Fruit fly (Drosophila melanogaster) whole organism, embryonic: ENCODE measurements around the gene Rbp1-like.

Experiments used
- BtbVII ChIP-seq: fragments of 200-800 bp; sonication (Bioruptor generic); optimal IDR thresholded peaks from 3 replicates; lab custom pipeline; 2017; ENCODE audit warnings: missing biosample characterization, mild to moderate bottlenecking, missing genetic modification characterization
- CG10147 ChIP-seq: fragments of 200-800 bp; sonication (Bioruptor generic); optimal IDR thresholded peaks from 2 replicates; lab custom pipeline; 2019; ENCODE audit warnings: missing biosample characterization, mild to moderate bottlenecking, missing genetic modification characterization, moderate library complexity
- CG12769 ChIP-seq: fragments of 200-800 bp; sonication (Bioruptor generic); optimal IDR thresholded peaks from 2 replicates; lab custom pipeline; 2019; ENCODE audit warnings: missing biosample characterization, mild to moderate bottlenecking, missing genetic modification characterization, moderate library complexity
- CG14050 ChIP-seq: fragments of 200-800 bp; sonication (Bioruptor generic); IDR thresholded peaks from 3 replicates; pipeline ENCODE4 v1.3.6; 2022; ENCODE audit warnings: missing biosample characterization, missing genetic modification characterization
- CG17385 ChIP-seq: fragments of 200-800 bp; sonication (Bioruptor generic); optimal IDR thresholded peaks from 3 replicates; lab custom pipeline; 2018; ENCODE audit warnings: missing biosample characterization, mild to moderate bottlenecking, missing genetic modification characterization
- CG17568 ChIP-seq: fragments of 200-800 bp; sonication (Bioruptor generic); optimal IDR thresholded peaks from 2 replicates; lab custom pipeline; 2018; ENCODE audit warnings: missing biosample characterization, mild to moderate bottlenecking, missing genetic modification characterization, moderate library complexity
- CG18599 ChIP-seq: fragments of 200-800 bp; sonication (Bioruptor generic); optimal IDR thresholded peaks from 3 replicates; lab custom pipeline; 2017; ENCODE audit warnings: missing biosample characterization, missing genetic modification characterization, mild to moderate bottlenecking, moderate library complexity, missing genetic modification reagents
- CG2875 ChIP-seq: fragments of 200-800 bp; sonication (Bioruptor generic); optimal IDR thresholded peaks from 2 replicates; lab custom pipeline; 2017; ENCODE audit warnings: missing biosample characterization, mild to moderate bottlenecking, missing genetic modification characterization, missing genetic modification reagents
- CG32532 ChIP-seq: fragments of 200-800 bp; sonication (Bioruptor generic); IDR thresholded peaks from 2 replicates; pipeline ENCODE4 v1.3.6; 2022; ENCODE audit warnings: missing biosample characterization, missing genetic modification characterization
- CG32767 ChIP-seq: fragments of 200-800 bp; sonication (Bioruptor generic); IDR thresholded peaks from 2 replicates; pipeline ENCODE4 v1.3.6; 2022; ENCODE audit warnings: missing biosample characterization, missing genetic modification characterization
- CG34224 ChIP-seq: fragments of 200-800 bp; sonication (Bioruptor generic); IDR thresholded peaks from 3 replicates; pipeline ENCODE4 v1.3.6; 2022; ENCODE audit warnings: missing biosample characterization, missing genetic modification characterization; ENCODE audit not compliant: partially characterized antibody
- CG34376 ChIP-seq: fragments of 200-800 bp; sonication (Bioruptor generic); optimal IDR thresholded peaks from 2 replicates; lab custom pipeline; 2018; ENCODE audit warnings: missing biosample characterization, mild to moderate bottlenecking, missing genetic modification characterization
- CG4360 ChIP-seq: fragments of 200-800 bp; sonication (Bioruptor generic); IDR thresholded peaks from 2 replicates; pipeline ENCODE4 v1.3.6; 2022; ENCODE audit warnings: missing biosample characterization, missing genetic modification characterization
- CG5180 ChIP-seq: fragments of 200-800 bp; sonication (Bioruptor generic); optimal IDR thresholded peaks from 3 replicates; lab custom pipeline; 2017; ENCODE audit warnings: missing biosample characterization, missing genetic modification characterization, mild to moderate bottlenecking, moderate library complexity, missing genetic modification reagents
- CG9797 ChIP-seq: fragments of 200-800 bp; sonication (Bioruptor generic); optimal IDR thresholded peaks from 3 replicates; lab custom pipeline; 2018; ENCODE audit warnings: missing biosample characterization, mild to moderate bottlenecking, missing genetic modification characterization
- CHES-1-like ChIP-seq: fragments of 200-800 bp; sonication (Bioruptor generic); optimal IDR thresholded peaks from 2 replicates; lab custom pipeline; 2016; ENCODE audit warnings: missing biosample characterization, missing genetic modification characterization
- Camta ChIP-seq: fragments of 200-800 bp; sonication (Bioruptor generic); optimal IDR thresholded peaks from 2 replicates; lab custom pipeline; 2016; ENCODE audit warnings: missing biosample characterization, missing genetic modification characterization
- Dek ChIP-seq: fragments of 200-800 bp; sonication (Bioruptor generic); optimal IDR thresholded peaks from 3 replicates; lab custom pipeline; 2019; ENCODE audit warnings: missing biosample characterization, mild to moderate bottlenecking, missing genetic modification characterization, moderate library complexity
- Elba2 ChIP-seq: fragments of 200-800 bp; sonication (Bioruptor generic); optimal IDR thresholded peaks from 3 replicates; lab custom pipeline; 2016; ENCODE audit warnings: missing biosample characterization, missing genetic modification characterization
- Fer2 ChIP-seq: fragments of 200-800 bp; sonication (Bioruptor generic); optimal IDR thresholded peaks from 2 replicates; lab custom pipeline; 2018; ENCODE audit warnings: missing biosample characterization, mild to moderate bottlenecking, missing genetic modification characterization, moderate library complexity
- H2.0 ChIP-seq: fragments of 200-800 bp; sonication (Bioruptor generic); IDR thresholded peaks from 2 replicates; pipeline ENCODE4 v1.3.6; 2022; ENCODE audit warnings: missing biosample characterization, missing genetic modification characterization
- Hey ChIP-seq: fragments of 200-800 bp; sonication (Bioruptor generic); optimal IDR thresholded peaks from 3 replicates; lab custom pipeline; 2018; ENCODE audit warnings: missing biosample characterization, mild to moderate bottlenecking, missing genetic modification characterization
- Kr ChIP-seq: fragments of 200-800 bp; sonication (Bioruptor generic); optimal IDR thresholded peaks from 2 replicates; lab custom pipeline; 2017; ENCODE audit warnings: missing biosample characterization, mild to moderate bottlenecking, missing genetic modification characterization
- Lpt ChIP-seq: fragments of >200 bp; optimal IDR thresholded peaks from 2 replicates; lab custom pipeline; 2018; ENCODE audit warnings: missing biosample characterization, missing genetic modification characterization
- Meics ChIP-seq: fragments of 200-800 bp; sonication (Bioruptor generic); optimal IDR thresholded peaks from 2 replicates; lab custom pipeline; 2017; ENCODE audit warnings: missing biosample characterization, mild to moderate bottlenecking, missing genetic modification characterization
- NFAT ChIP-seq: fragments of 200-800 bp; sonication (Bioruptor generic); IDR thresholded peaks from 2 replicates; pipeline ENCODE4 v1.3.6; 2022; ENCODE audit warnings: missing biosample characterization, missing genetic modification characterization
- Ptx1 ChIP-seq: fragments of 200-800 bp; sonication (Bioruptor generic); IDR thresholded peaks from 2 replicates; pipeline ENCODE4 v1.3.6; 2022; ENCODE audit warnings: missing biosample characterization, missing genetic modification characterization
- Sry-δ ChIP-seq: fragments of 200-800 bp; sonication (Bioruptor generic); optimal IDR thresholded peaks from 2 replicates; lab custom pipeline; 2016; ENCODE audit warnings: missing biosample characterization, missing genetic modification characterization
- Taf1 ChIP-seq: fragments of 200-800 bp; sonication (Bioruptor generic); IDR thresholded peaks from 2 replicates; pipeline ENCODE4 v1.3.6; 2022; ENCODE audit warnings: missing biosample characterization, missing genetic modification characterization
- YL-1 ChIP-seq: fragments of 200-800 bp; sonication (Bioruptor generic); optimal IDR thresholded peaks from 3 replicates; lab custom pipeline; 2017; ENCODE audit warnings: missing biosample characterization, mild to moderate bottlenecking, missing genetic modification characterization
- al ChIP-seq: fragments of 200-800 bp; sonication (Bioruptor generic); IDR thresholded peaks from 2 replicates; pipeline ENCODE4 v1.3.6; 2022; ENCODE audit warnings: missing biosample characterization, missing genetic modification characterization
- amos ChIP-seq: fragments of 200-800 bp; sonication (Bioruptor generic); IDR thresholded peaks from 2 replicates; pipeline ENCODE4 v1.3.6; 2022; ENCODE audit warnings: missing biosample characterization, missing genetic modification characterization; ENCODE audit not compliant: partially characterized antibody
- bbx ChIP-seq: fragments of 200-800 bp; sonication (Bioruptor generic); IDR thresholded peaks from 2 replicates; pipeline ENCODE4 v1.3.6; 2022; ENCODE audit warnings: missing biosample characterization, missing genetic modification characterization; ENCODE audit not compliant: partially characterized antibody
- ci ChIP-seq: fragments of 200-800 bp; sonication (Bioruptor generic); IDR thresholded peaks from 3 replicates; pipeline ENCODE4 v1.3.6; 2022; ENCODE audit warnings: missing biosample characterization, missing genetic modification characterization
- croc ChIP-seq: fragments of 200-800 bp; sonication (Bioruptor generic); conservative IDR thresholded peaks from 3 replicates; pipeline ENCODE4 v1.3.6; 2022; ENCODE audit warnings: missing biosample characterization, missing genetic modification characterization
- gcm ChIP-seq: fragments of 200-800 bp; sonication (Bioruptor generic); optimal IDR thresholded peaks from 2 replicates; lab custom pipeline; 2019; ENCODE audit warnings: missing biosample characterization, mild to moderate bottlenecking, missing genetic modification characterization, moderate library complexity
- jumu ChIP-seq: fragments of 200-800 bp; sonication (Bioruptor generic); optimal IDR thresholded peaks from 3 replicates; lab custom pipeline; 2016; ENCODE audit warnings: missing biosample characterization, missing genetic modification characterization
- kay ChIP-seq: fragments of 200-800 bp; sonication (Bioruptor generic); optimal IDR thresholded peaks from 2 replicates; lab custom pipeline; 2016; ENCODE audit warnings: missing biosample characterization, missing genetic modification characterization
- lab ChIP-seq: fragments of 200-800 bp; sonication (Bioruptor generic); optimal IDR thresholded peaks from 3 replicates; lab custom pipeline; 2017; ENCODE audit warnings: missing biosample characterization, missing genetic modification characterization, mild to moderate bottlenecking, moderate library complexity, missing genetic modification reagents
- lov ChIP-seq, 2 experiments: fragments of 200-800 bp in 1 of 2; fragments of >200 bp in 1 of 2; sonication (Bioruptor generic) in 1 of 2; IDR thresholded peaks in 1 of 2; optimal IDR thresholded peaks in 1 of 2; 2 replicates in 1 of 2; 3 replicates in 1 of 2; pipeline versions ENCODE4 v1.3.6 to Lab custom; 2017 to 2022; ENCODE audit warnings: missing biosample characterization in 1 of 2, missing genetic modification characterization in 1 of 2
- nerfin-1 ChIP-seq: fragments of 200-800 bp; sonication (Bioruptor generic); optimal IDR thresholded peaks from 3 replicates; lab custom pipeline; 2019; ENCODE audit warnings: missing biosample characterization, mild to moderate bottlenecking, missing genetic modification characterization, moderate library complexity
- nerfin-2 ChIP-seq: fragments of 200-800 bp; sonication (Bioruptor generic); IDR thresholded peaks from 2 replicates; pipeline ENCODE4 v1.3.6; 2022; ENCODE audit warnings: missing biosample characterization, missing genetic modification characterization; ENCODE audit not compliant: partially characterized antibody
- pnt ChIP-seq: fragments of 200-800 bp; sonication (Bioruptor generic); optimal IDR thresholded peaks from 3 replicates; lab custom pipeline; 2016; ENCODE audit warnings: missing biosample characterization, missing genetic modification characterization
- repo ChIP-seq: fragments of 200-800 bp; sonication (Bioruptor generic); optimal IDR thresholded peaks from 2 replicates; lab custom pipeline; 2016; ENCODE audit warnings: missing biosample characterization, missing genetic modification characterization
- sima ChIP-seq: fragments of 200-800 bp; sonication (Bioruptor generic); optimal IDR thresholded peaks from 2 replicates; lab custom pipeline; 2016; ENCODE audit warnings: missing biosample characterization, missing genetic modification characterization
- tgo ChIP-seq: fragments of 200-800 bp; sonication (Bioruptor generic); IDR thresholded peaks from 3 replicates; pipeline ENCODE4 v1.3.6; 2022; ENCODE audit warnings: missing biosample characterization, missing genetic modification characterization
- vfl ChIP-seq: fragments of 200-800 bp; sonication (Bioruptor generic); optimal IDR thresholded peaks from 2 replicates; lab custom pipeline; 2016; ENCODE audit warnings: missing biosample characterization, missing genetic modification characterization
- zen ChIP-seq: fragments of 200-800 bp; sonication (Bioruptor generic); optimal IDR thresholded peaks from 3 replicates; lab custom pipeline; 2018; ENCODE audit warnings: missing biosample characterization, mild to moderate bottlenecking, missing genetic modification characterization, moderate library complexity

Rbp1-like gene

DNA sequence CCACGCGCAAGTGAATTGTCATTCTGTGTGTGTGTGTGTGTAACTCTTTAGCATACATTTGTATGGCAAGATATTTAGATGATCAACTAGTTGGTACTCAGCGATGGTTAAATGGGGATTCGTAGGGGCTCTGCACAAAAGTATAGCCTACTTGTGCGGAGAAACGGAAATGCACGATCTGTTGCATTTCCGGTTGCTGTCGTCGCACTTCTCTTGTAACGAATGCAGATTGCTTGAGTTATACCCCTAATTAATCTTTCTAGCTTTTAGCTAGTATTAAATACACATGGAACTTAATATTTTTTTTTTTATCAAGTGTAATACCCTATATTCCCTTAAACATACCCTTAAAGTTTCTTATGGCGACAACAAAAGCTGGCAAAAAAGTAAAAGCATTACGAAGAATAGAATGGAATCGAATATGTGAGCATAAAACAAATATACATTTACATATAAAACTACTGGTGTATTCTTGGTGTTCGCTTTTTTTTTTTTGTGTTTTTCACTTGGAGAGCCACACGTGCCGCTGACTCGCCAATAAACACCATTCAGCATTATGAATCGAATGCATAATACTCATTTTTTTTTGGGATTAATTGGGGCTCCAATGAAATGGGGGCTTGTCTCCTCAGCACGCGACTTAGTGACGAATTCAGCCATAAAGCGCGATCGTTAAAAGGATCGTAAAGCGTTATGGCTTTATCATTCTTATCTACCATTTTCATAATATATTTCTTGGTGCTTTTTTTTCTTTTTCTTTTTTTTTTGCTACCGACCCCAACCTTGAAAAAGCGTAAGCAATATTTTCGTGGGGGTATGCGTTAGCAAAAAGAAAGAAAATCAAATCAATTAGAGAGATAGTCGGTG is 6.7 kb upstream of the Rbp1-like start (continued):
- TF ChIP-seq Sry-δ (GFP tag; lab: Kevin White, UChicago) (peak; percentile 12), Meics (GFP tag; lab: Kevin White, UChicago) (peak; percentile 66), nerfin-2 (GFP tag; lab: Robert Waterston, UW) (no peak), CG14050 (GFP tag; lab: Robert Waterston, UW) (no peak; the same call in 2 of the 3 replicates), Hey (tag; lab: Kevin White, UChicago) (no peak), lov (optimal IDR thresholded peaks at IDR 0.05; lab: Kevin White, UChicago) (no peak), lov (GFP tag; IDR thresholded peaks at IDR 0.05; lab: Robert Waterston, UW) (no peak), jumu (peak; percentile 22), Ptx1 (peak; percentile 33; the same call in 1 of the 2 replicates), repo (GFP tag; lab: Kevin White, UChicago) (no peak), Taf1 (GFP tag; lab: Robert Waterston, UW) (peak; percentile 25; the same call in 1 of the 2 replicates), CG34376 (no peak), CG10147 (peak; percentile 75), CG2875 (GFP tag; lab: Kevin White, UChicago) (no peak), Camta (GFP tag; lab: Kevin White, UChicago) (no peak), CG17568 (GFP tag; lab: Kevin White, UChicago) (no peak), amos (GFP tag; lab: Robert Waterston, UW) (no peak), Fer2 (tag; lab: Kevin White, UChicago) (no peak), NFAT (0 out of 2 replicates have a peak, but pooled peaks have one; percentile 33), Dek (tag; lab: Kevin White, UChicago) (peak; percentile 61), Elba2 (GFP tag; lab: Kevin White, UChicago) (no peak), croc (GFP tag; lab: Robert Waterston, UW) (no peak), gcm (no peak), ci (GFP tag; lab: Robert Waterston, UW) (0 out of 3 replicates have a peak, but pooled peaks have one; percentile 15), CG18599 (GFP tag; lab: Kevin White, UChicago) (peak; percentile 61), nerfin-1 (no peak), lab (GFP tag; lab: Kevin White, UChicago) (peak; percentile 71), CG34224 (GFP tag; lab: Robert Waterston, UW) (no peak), CG12769 (tag; lab: Kevin White, UChicago) (peak; percentile 47), CG4360 (GFP tag; lab: Robert Waterston, UW) (no peak), CHES-1-like (peak; percentile 61), kay (GFP tag; lab: Kevin White, UChicago) (no peak), CG32767 (GFP tag; lab: Robert Waterston, UW) (no peak), CG5180 (GFP tag; lab: Kevin White, UChicago) (no peak), al (GFP tag; lab: Robert Waterston, UW) (peak; percentile 73), YL-1 (no peak), BtbVII (peak; percentile 63), zen (no peak), bbx (GFP tag; lab: Robert Waterston, UW) (no peak), H2.0 (GFP tag; lab: Robert Waterston, UW) (no peak), sima (GFP tag; lab: Kevin White, UChicago) (no peak), tgo (GFP tag; lab: Robert Waterston, UW) (peak; percentile 15; the same call in 1 of the 3 replicates), CG32532 (GFP tag; lab: Robert Waterston, UW) (peak; percentile 81), CG9797 (GFP tag; lab: Kevin White, UChicago) (no peak), pnt (GFP tag; lab: Kevin White, UChicago) (no peak), vfl (GFP tag; lab: Kevin White, UChicago) (peak; percentile 51), Kr (GFP tag; lab: Kevin White, UChicago) (no peak), CG17385 (peak; percentile 26), Lpt (GFP tag; lab: Kevin White, UChicago) (no peak)
